Worm (Caenorhabditis elegans): Measurements from ENCODE around the gene Y71H2B.5.
"Not testable (repeated sequence)": the region's sequence is repeated elsewhere in the genome, so short reads cannot be mapped to it uniquely, and the experiment has no call there.

The Y71H2B.5 gene

ce11 chrIII:2563033-2563656 lies 44.7 kb upstream of the Y71H2B.5 start:
- TF ChIP-seq nhr-232 (tag; optimal IDR thresholded peaks at IDR 0.05): no peak
- TF ChIP-seq gmeb-2 (tag; optimal IDR thresholded peaks at IDR 0.05): no peak
- no peak for TF ChIP-seq nfya-1 (tag; optimal IDR thresholded peaks at IDR 0.05)
- no peak for TF ChIP-seq ceh-18 (tag; optimal IDR thresholded peaks at IDR 0.05)
- no peak for TF ChIP-seq ceh-6 (GFP tag; optimal IDR thresholded peaks at IDR 0.05)
- no peak for TF ChIP-seq ama-1 (optimal IDR thresholded peaks at IDR 0.05)
- TF ChIP-seq ceh-22 (tag; optimal IDR thresholded peaks at IDR 0.05): no peak
- TF ChIP-seq ceh-34 (tag; optimal IDR thresholded peaks at IDR 0.05): no peak
- TF ChIP-seq unc-86 (tag; optimal IDR thresholded peaks at IDR 0.05): no peak
- TF ChIP-seq pat-9 (tag; optimal IDR thresholded peaks at IDR 0.05): no peak
- no peak for TF ChIP-seq ceh-9 (tag; optimal IDR thresholded peaks at IDR 0.05)
- no peak for TF ChIP-seq ceh-48 (tag; optimal IDR thresholded peaks at IDR 0.05)
- TF ChIP-seq odd-2 (tag; optimal IDR thresholded peaks at IDR 0.05): no peak
- TF ChIP-seq fkh-10 (GFP tag; optimal IDR thresholded peaks at IDR 0.05): no peak
- no peak for TF ChIP-seq tbx-2 (tag; optimal IDR thresholded peaks at IDR 0.05)

DNA sequence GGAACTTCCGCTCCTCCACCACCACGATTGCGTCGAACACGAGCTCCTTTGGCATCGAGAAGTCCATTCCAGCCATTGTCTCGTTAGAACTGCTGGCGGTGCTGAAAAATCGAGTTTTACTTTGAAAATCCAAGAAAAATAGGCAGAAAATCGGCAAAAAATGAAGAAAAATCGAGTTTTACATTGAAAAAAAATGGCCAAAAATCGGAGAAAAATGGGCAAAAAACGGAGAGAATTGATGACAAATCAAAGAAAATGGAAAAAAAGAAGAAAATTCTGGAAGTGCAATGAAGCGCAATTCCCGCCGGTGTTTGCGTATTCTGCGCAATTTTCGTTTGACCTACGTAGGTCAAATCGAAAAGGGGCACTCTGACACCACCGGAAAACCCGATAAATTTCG lies 43.9 kb upstream of the Y71H2B.5 start, which contains the start of gene Y54F10AM.11:
Y54F10AM.11 (minus strand) TSS at position 101 of the 400 bp plus-strand sequence.
- not testable (repeated sequence) for TF ChIP-seq zip-5, npax-4, K02D7.2 (tag; optimal IDR thresholded peaks at IDR 0.05)

DNA sequence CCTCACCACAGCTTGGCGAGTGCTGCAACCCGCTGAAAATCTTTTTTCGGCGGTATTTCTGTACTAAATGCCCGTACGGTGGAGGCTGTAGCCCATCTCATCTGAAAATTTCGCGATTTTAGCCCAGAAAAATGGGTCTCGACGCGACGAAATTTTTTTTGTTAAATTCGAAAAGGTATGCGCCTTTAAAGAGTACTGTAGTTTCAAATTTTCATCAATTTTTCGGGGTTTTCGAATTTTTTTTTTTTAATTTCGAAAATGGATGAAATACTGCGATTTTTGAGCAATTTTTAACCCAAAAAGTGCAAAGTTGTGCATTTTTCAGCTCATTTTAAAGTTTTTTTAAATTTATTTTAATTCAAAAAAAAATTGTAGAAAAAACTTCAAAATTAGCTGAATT lies 36.4 kb upstream of the Y71H2B.5 start, which contains the start of gene Y54F10AR.2:
Y54F10AR.2 (minus strand) TSS at position 101 of the 400 bp plus-strand sequence.
- TF ChIP-seq nhr-11 (tag; optimal IDR thresholded peaks at IDR 0.05) (no peak), hlh-15 (tag; optimal IDR thresholded peaks at IDR 0.05) (no peak), hlh-30 (tag; optimal IDR thresholded peaks at IDR 0.05; ENCODE audit: insufficient read depth) (no peak), C08G9.2 (tag; optimal IDR thresholded peaks at IDR 0.05) (no peak), elt-2 (tag; optimal IDR thresholded peaks at IDR 0.05) (no peak)

DNA sequence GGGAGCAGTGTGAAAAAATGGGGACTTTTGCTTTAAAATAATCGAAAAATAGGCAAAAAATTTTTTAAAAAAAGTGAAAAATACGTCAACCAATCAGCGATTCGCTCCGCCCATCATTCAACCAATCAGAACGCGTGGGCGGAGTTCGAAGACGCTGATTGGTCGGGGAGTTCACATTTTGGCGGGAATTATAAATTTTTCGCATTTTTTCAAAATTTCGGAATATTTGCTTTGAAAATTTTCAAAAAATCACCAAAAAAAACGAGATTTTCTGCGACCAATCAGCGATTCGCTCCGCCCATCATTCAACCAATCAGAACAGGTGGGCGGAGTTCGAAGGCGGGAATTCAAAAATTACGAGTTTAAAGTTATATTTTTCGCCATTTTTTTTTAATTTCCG lies 35.4 kb upstream of the Y71H2B.5 start:
- TF ChIP-seq nfya-1 (tag; optimal IDR thresholded peaks at IDR 0.05) (peak; percentile 75), ceh-19 (GFP tag; optimal IDR thresholded peaks at IDR 0.05) (no peak)

ce11 chrIII:2575635-2576164 lies 32.1 kb upstream of the Y71H2B.5 start, which contains the start of gene Y54F10AR.1:
TSS of gene Y54F10AR.1 (minus strand) at chrIII:2575685.
- no peak for TF ChIP-seq pax-1 (tag; optimal IDR thresholded peaks at IDR 0.05)
- TF ChIP-seq lin-11 (tag; optimal IDR thresholded peaks at IDR 0.05): no peak
- TF ChIP-seq hlh-13 (GFP tag; optimal IDR thresholded peaks at IDR 0.05): no peak
- no peak for TF ChIP-seq madf-2 (tag; optimal IDR thresholded peaks at IDR 0.05)
- TF ChIP-seq ceh-24 (tag; optimal IDR thresholded peaks at IDR 0.05): no peak
- TF ChIP-seq unc-42 (tag; optimal IDR thresholded peaks at IDR 0.05): no peak
- no peak for TF ChIP-seq nhr-232 (tag; optimal IDR thresholded peaks at IDR 0.05)
- no peak for TF ChIP-seq elt-2 (tag; optimal IDR thresholded peaks at IDR 0.05)
- no peak for TF ChIP-seq ahr-1 (tag; optimal IDR thresholded peaks at IDR 0.05)
- TF ChIP-seq ttx-3 (tag; optimal IDR thresholded peaks at IDR 0.05): no peak
- TF ChIP-seq ceh-48 (tag; optimal IDR thresholded peaks at IDR 0.05): no peak
- no peak for TF ChIP-seq ceh-9 (tag; optimal IDR thresholded peaks at IDR 0.05)
- no peak for TF ChIP-seq ceh-31 (tag; optimal IDR thresholded peaks at IDR 0.05)

Measured in whole organism, late embryonic.